Fruit fly (Drosophila melanogaster): ENCODE data around the gene Mettl3.

The Mettl3 gene

DNA sequence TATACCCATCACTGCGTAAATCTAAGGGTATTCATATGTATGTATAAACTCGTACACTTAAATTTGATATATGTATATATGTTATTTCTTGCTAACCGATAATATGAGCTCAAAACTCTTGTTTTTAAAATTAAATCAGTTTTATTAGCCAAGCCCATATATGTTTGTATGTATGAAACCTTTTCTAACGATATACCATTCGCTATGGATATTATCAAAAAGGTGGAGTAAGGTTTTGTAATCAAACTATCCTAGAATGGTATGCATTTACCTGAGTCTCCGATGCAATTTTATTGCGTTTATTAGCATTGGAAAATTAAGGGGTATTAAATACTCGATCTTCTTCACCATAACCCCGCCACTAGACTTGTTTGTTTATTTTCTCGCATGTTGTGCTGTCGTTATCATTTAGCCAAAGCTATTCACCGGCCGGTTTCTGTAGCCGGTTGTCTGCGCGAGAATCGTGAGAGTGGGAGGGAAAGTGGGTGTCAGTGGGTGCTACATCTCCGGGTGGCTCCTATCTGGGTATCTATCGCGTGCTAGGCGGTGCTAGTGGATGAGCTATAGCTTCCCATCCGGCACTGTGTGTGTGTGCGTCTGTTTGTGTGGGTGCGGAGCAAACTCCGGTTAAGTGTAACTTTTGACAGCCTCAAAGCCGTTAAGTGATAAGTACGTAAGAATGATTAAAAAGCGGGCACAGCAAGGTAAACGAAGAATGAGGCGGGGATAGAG lies 24.0 kb upstream of the Mettl3 start (continued):
- TF ChIP-seq CG15011 (GFP tag; optimal IDR thresholded peaks at IDR 0.05) (no peak), CG7745 (tag; optimal IDR thresholded peaks at IDR 0.05) (no peak), Dip2 (GFP tag; IDR thresholded peaks at IDR 0.05) (no peak), Hr51 (GFP tag; optimal IDR thresholded peaks at IDR 0.05) (peak in 1 of 2 experiments; percentile 36), zfh1 (GFP tag; IDR thresholded peaks at IDR 0.05) (no peak), sr (GFP tag; IDR thresholded peaks at IDR 0.05) (peak; percentile 84), Dref (GFP tag; IDR thresholded peaks at IDR 0.05) (no peak), CG4328 (GFP tag; optimal IDR thresholded peaks at IDR 0.05) (no peak), CG10543 (GFP tag; optimal IDR thresholded peaks at IDR 0.05) (peak; percentile 29), CTCF (GFP tag; optimal IDR thresholded peaks at IDR 0.05) (no peak), Hmx (GFP tag; optimal IDR thresholded peaks at IDR 0.05) (no peak), Six4 (GFP tag; optimal IDR thresholded peaks at IDR 0.05) (no peak), CG17385 (GFP tag; optimal IDR thresholded peaks at IDR 0.05) (no peak), GATAe (GFP tag; conservative IDR thresholded peaks at IDR 0.05) (no peak), ham (GFP tag; IDR thresholded peaks at IDR 0.05) (no peak), CG1603 (tag; optimal IDR thresholded peaks at IDR 0.05) (no peak), chn (GFP tag; optimal IDR thresholded peaks at IDR 0.05) (no peak), btn (GFP tag; optimal IDR thresholded peaks at IDR 0.05) (no peak), luna (GFP tag; optimal IDR thresholded peaks at IDR 0.05) (no peak), Xbp1 (GFP tag; optimal IDR thresholded peaks at IDR 0.05) (peak; percentile 16), CG17328 (GFP tag; IDR thresholded peaks at IDR 0.05) (no peak), CG15696 (tag; optimal IDR thresholded peaks at IDR 0.05) (no peak), CG8388 (GFP tag; optimal IDR thresholded peaks at IDR 0.05) (peak; percentile 28), CG33213 (GFP tag; optimal IDR thresholded peaks at IDR 0.05) (no peak), CG15479 (GFP tag; optimal IDR thresholded peaks at IDR 0.05) (no peak), stwl (tag; optimal IDR thresholded peaks at IDR 0.05) (no peak), run (tag; optimal IDR thresholded peaks at IDR 0.05) (no peak), Tbp (GFP tag; optimal IDR thresholded peaks at IDR 0.05) (no peak), pho (GFP tag; optimal IDR thresholded peaks at IDR 0.05) (peak; percentile 19), CG11560 (tag; IDR thresholded peaks at IDR 0.05) (no peak), Lim3 (GFP tag; IDR thresholded peaks at IDR 0.05) (no peak), CG10267 (tag; optimal IDR thresholded peaks at IDR 0.05) (no peak), CG14441 (GFP tag; IDR thresholded peaks at IDR 0.05) (no peak), hbn (GFP tag; IDR thresholded peaks at IDR 0.05; ENCODE audit: partially characterized antibody) (no peak), Scr (GFP tag; IDR thresholded peaks at IDR 0.05; ENCODE audit: partially characterized antibody) (no peak), jing (GFP tag; optimal IDR thresholded peaks at IDR 0.05) (no peak), CG1792 (GFP tag; optimal IDR thresholded peaks at IDR 0.05) (no peak), CG18476 (GFP tag; optimal IDR thresholded peaks at IDR 0.05) (no peak), HHEX (GFP tag; optimal IDR thresholded peaks at IDR 0.05) (peak; percentile 8), nau (GFP tag; optimal IDR thresholded peaks at IDR 0.05) (no peak), cas (GFP tag; IDR thresholded peaks at IDR 0.05) (no peak), Side (GFP tag; optimal IDR thresholded peaks at IDR 0.05) (no peak), Hr78 (GFP tag; optimal IDR thresholded peaks at IDR 0.05) (no peak), Sry-δ (GFP tag; optimal IDR thresholded peaks at IDR 0.05) (no peak), lola (GFP tag; optimal IDR thresholded peaks at IDR 0.05) (peak in 1 of 3 experiments; percentile 22), MTF-1 (GFP tag; optimal IDR thresholded peaks at IDR 0.05; ENCODE audit: borderline replicate concordance) (no peak), CG5180 (GFP tag; optimal IDR thresholded peaks at IDR 0.05) (peak; percentile 5), HLH3B (GFP tag; IDR thresholded peaks at IDR 0.05) (no peak), HLH54F (GFP tag; optimal IDR thresholded peaks at IDR 0.05) (no peak), org-1 (GFP tag; optimal IDR thresholded peaks at IDR 0.05) (peak; percentile 47)

Measured in whole organism, embryonic.